Worm (Caenorhabditis elegans): ENCODE data around the gene ins-10.

Gene ins-10

ce11 chrV:14067816-14068296 is 34.1 kb downstream of the ins-10 start, which contains the start of gene D1086.17:
D1086.17 (plus strand) TSS chrV:14067866.
- TF ChIP-seq ztf-29 (GFP tag; IDR thresholded peaks at IDR 0.05) (no peak), med-1 (GFP tag; optimal IDR thresholded peaks at IDR 0.05; ENCODE audit: insufficient read depth) (no peak), T22C8.4 (GFP tag; IDR thresholded peaks at IDR 0.05) (no peak), cog-1 (tag; optimal IDR thresholded peaks at IDR 0.05) (no peak), ref-1 (GFP tag; conservative IDR thresholded peaks at IDR 0.05) (no peak), klf-2 (GFP tag; conservative IDR thresholded peaks at IDR 0.05) (no peak), flt-1 (GFP tag; IDR thresholded peaks at IDR 0.05) (no peak), ztf-23 (GFP tag; IDR thresholded peaks at IDR 0.05) (no peak), tab-1 (GFP tag; IDR thresholded peaks at IDR 0.05) (no peak)

DNA sequence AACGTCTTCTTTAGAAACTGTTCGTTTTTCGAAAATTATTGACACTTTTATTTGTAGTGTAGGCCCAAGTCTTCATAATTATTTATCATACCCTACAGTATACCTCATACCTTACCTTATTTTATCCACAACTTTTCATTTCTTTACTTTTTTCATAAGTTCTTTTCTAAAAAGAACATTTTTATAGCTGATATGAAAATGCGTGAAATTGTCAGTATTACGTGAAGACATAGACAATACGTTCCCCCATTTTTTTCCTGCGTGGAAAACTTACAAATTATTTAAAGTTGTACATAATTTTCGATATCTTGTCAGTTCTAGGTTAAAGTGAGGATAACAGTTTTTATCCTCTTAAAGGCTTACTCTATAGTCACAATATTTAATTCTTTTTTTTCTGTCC is 36.1 kb downstream of the ins-10 start:
- TF ChIP-seq T22C8.4 (GFP tag; IDR thresholded peaks at IDR 0.05) (no peak), ztf-29 (GFP tag; IDR thresholded peaks at IDR 0.05) (no peak), ref-1 (GFP tag; conservative IDR thresholded peaks at IDR 0.05) (no peak), med-1 (GFP tag; optimal IDR thresholded peaks at IDR 0.05; ENCODE audit: insufficient read depth) (no peak), flt-1 (GFP tag; IDR thresholded peaks at IDR 0.05) (no peak), cog-1 (tag; optimal IDR thresholded peaks at IDR 0.05) (no peak), ztf-23 (GFP tag; IDR thresholded peaks at IDR 0.05) (no peak), klf-2 (GFP tag; conservative IDR thresholded peaks at IDR 0.05) (no peak)

- TF ChIP-seq T22C8.4 (GFP tag; IDR thresholded peaks at IDR 0.05) (no peak), ref-1 (GFP tag; conservative IDR thresholded peaks at IDR 0.05) (no peak), flt-1 (GFP tag; IDR thresholded peaks at IDR 0.05) (no peak), ztf-29 (GFP tag; IDR thresholded peaks at IDR 0.05) (no peak), cog-1 (tag; optimal IDR thresholded peaks at IDR 0.05) (no peak), ztf-23 (GFP tag; IDR thresholded peaks at IDR 0.05) (no peak), med-1 (GFP tag; optimal IDR thresholded peaks at IDR 0.05; ENCODE audit: insufficient read depth) (no peak), tab-1 (GFP tag; IDR thresholded peaks at IDR 0.05) (no peak)
Measured at ce11 chrV:14074160-14074559, 40.4 kb downstream of the ins-10 start, which contains the start of gene D1086.11. D1086.11 (plus strand) TSS chrV:14074460.

- TF ChIP-seq ztf-29 (GFP tag; IDR thresholded peaks at IDR 0.05) (no peak), med-1 (GFP tag; optimal IDR thresholded peaks at IDR 0.05; ENCODE audit: insufficient read depth) (no peak)
Measured at ce11 chrV:14079501-14079900, 45.8 kb downstream of the ins-10 start, which contains the start of gene D1086.6. D1086.6 (plus strand) TSS chrV:14079801.

DNA sequence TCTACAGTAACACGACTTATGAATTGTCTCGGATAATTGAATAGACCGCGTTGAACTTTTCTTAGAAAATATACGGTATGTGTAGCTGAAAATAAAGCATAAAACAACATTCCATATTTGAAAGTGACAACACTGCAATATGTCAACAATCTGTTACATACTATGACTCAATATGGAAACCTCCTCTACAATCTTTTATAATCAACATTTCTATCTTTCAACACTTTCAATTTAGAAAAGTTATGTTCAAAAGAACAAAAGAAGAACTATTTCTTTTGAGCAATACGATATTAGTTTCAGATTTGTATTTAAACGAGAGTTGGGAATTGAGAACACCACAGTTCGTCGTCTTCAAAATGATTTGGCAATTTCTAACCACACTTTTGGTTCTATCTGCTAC is 48.7 kb downstream of the ins-10 start, which contains the start of gene D1086.10:
D1086.10 (plus strand) TSS at position 301 of the 400 bp plus-strand sequence.
- TF ChIP-seq T22C8.4 (GFP tag; IDR thresholded peaks at IDR 0.05), result no peak
- TF ChIP-seq ztf-23 (GFP tag; IDR thresholded peaks at IDR 0.05), result no peak
- TF ChIP-seq med-1 (GFP tag; optimal IDR thresholded peaks at IDR 0.05; ENCODE audit: insufficient read depth), result no peak
- TF ChIP-seq flt-1 (GFP tag; IDR thresholded peaks at IDR 0.05), result no peak
- no peak for TF ChIP-seq cog-1 (tag; optimal IDR thresholded peaks at IDR 0.05)
- no peak for TF ChIP-seq ztf-29 (GFP tag; IDR thresholded peaks at IDR 0.05)
- no peak for TF ChIP-seq klf-2 (GFP tag; conservative IDR thresholded peaks at IDR 0.05)
- TF ChIP-seq ref-1 (GFP tag; conservative IDR thresholded peaks at IDR 0.05), result no peak
- no peak for TF ChIP-seq tab-1 (GFP tag; IDR thresholded peaks at IDR 0.05)

- TF ChIP-seq cog-1 (tag; optimal IDR thresholded peaks at IDR 0.05) (no peak), ztf-23 (GFP tag; IDR thresholded peaks at IDR 0.05) (no peak), tab-1 (GFP tag; IDR thresholded peaks at IDR 0.05) (no peak), flt-1 (GFP tag; IDR thresholded peaks at IDR 0.05) (no peak), klf-2 (GFP tag; conservative IDR thresholded peaks at IDR 0.05) (no peak), ref-1 (GFP tag; conservative IDR thresholded peaks at IDR 0.05) (no peak), T22C8.4 (GFP tag; IDR thresholded peaks at IDR 0.05) (no peak), med-1 (GFP tag; optimal IDR thresholded peaks at IDR 0.05; ENCODE audit: insufficient read depth) (no peak), ztf-29 (GFP tag; IDR thresholded peaks at IDR 0.05) (no peak)
Measured at ce11 chrV:14083970-14084369, 50.2 kb downstream of the ins-10 start, which contains the start of gene D1086.7. D1086.7 (plus strand) TSS chrV:14084270.

All from whole organism, midembryonic.